Worm (Caenorhabditis elegans) whole organism, L3 larva: ENCODE results near the gene F10C2.4.

Source experiments
- elt-2 ChIP-seq: sonication (generic microtip); optimal IDR thresholded peaks from 2 replicates; lab custom pipeline; 2016; ENCODE audit warnings: missing genetic modification reagents, mild to moderate bottlenecking, missing genetic modification characterization, missing compliant biosample characterization
- nhr-237 ChIP-seq: fragments of 150-350 bp; optimal IDR thresholded peaks from 2 replicates; lab custom pipeline; 2014; ENCODE audit warnings: missing biosample characterization, missing genetic modification characterization

- TF ChIP-seq nhr-237 (tag; lab: Kevin White, UChicago) (no peak), elt-2 (peak; percentile 9)
Measured at ce11 chrV:12063036-12063435, 21.7 kb downstream of the F10C2.4 start, which contains the start of gene clh-6.
